In genomic region chrX:12660030-12660630, dm6 we compare ENCODE assay signal across 5 fruit fly cellular contexts.
TF ChIP-seq lines count a peak whose summit lies in the region.

No protein-coding gene starts in this region.

- no peak for TF ChIP-seq CTCF in whole organism, embryonic (GFP tag; optimal IDR thresholded peaks at IDR 0.05; lab: Kevin White, UChicago)

TF ChIP-seq in whole organism, adult, 20 proteins besides CTCF, POLR2A, EP300 and RAD21 (continues in another document):
- TF ChIP-seq CG33017 (tag; optimal IDR thresholded peaks at IDR 0.05; lab: Kevin White, UChicago) (peak; percentile 7), CG5204 (GFP tag; optimal IDR thresholded peaks at IDR 0.05; lab: Kevin White, UChicago) (no peak), kay (GFP tag; lab: Kevin White, UChicago; ENCODE audit: borderline replicate concordance) (no peak), toe (GFP tag; optimal IDR thresholded peaks at IDR 0.05; lab: Kevin White, UChicago) (no peak), cic (GFP tag; optimal IDR thresholded peaks at IDR 0.05; lab: Kevin White, UChicago) (peak; percentile 73), CG1620 (GFP tag; optimal IDR thresholded peaks at IDR 0.05; lab: Kevin White, UChicago) (no peak), CG7045 (GFP tag; optimal IDR thresholded peaks at IDR 0.05; lab: Kevin White, UChicago) (no peak), tj (GFP tag; optimal IDR thresholded peaks at IDR 0.05; lab: Kevin White, UChicago) (peak; percentile 24), Clk (GFP tag; optimal IDR thresholded peaks at IDR 0.05; lab: Kevin White, UChicago) (no peak), ovo (GFP tag; optimal IDR thresholded peaks at IDR 0.05; lab: Kevin White, UChicago) (peak; percentile 39), Mnt (GFP tag; optimal IDR thresholded peaks at IDR 0.05; lab: Kevin White, UChicago) (peak; percentile 79), cnc (optimal IDR thresholded peaks at IDR 0.05; lab: Kevin White, UChicago) (no peak), CG12768 (GFP tag; optimal IDR thresholded peaks at IDR 0.05; lab: Kevin White, UChicago) (peak; percentile 23), bab1 (GFP tag; optimal IDR thresholded peaks at IDR 0.05; lab: Kevin White, UChicago) (peak; percentile 24), CG7101 (tag; optimal IDR thresholded peaks at IDR 0.05; lab: Kevin White, UChicago) (peak; percentile 59), Hr96 (GFP tag; optimal IDR thresholded peaks at IDR 0.05; lab: Kevin White, UChicago) (no peak), CG11617 (GFP tag; optimal IDR thresholded peaks at IDR 0.05; lab: Kevin White, UChicago) (peak; percentile 21), CG14711 (tag; optimal IDR thresholded peaks at IDR 0.05; lab: Kevin White, UChicago) (no peak), pad (GFP tag; optimal IDR thresholded peaks at IDR 0.05; lab: Kevin White, UChicago) (peak; percentile 48)

TF ChIP-seq in whole organism, embryonic, 481 proteins besides CTCF, POLR2A, EP300 and RAD21 (continues in another document):
- TF ChIP-seq fd3F (GFP tag; optimal IDR thresholded peaks at IDR 0.05; lab: Kevin White, UChicago) (no peak), nau (GFP tag; optimal IDR thresholded peaks at IDR 0.05; lab: Kevin White, UChicago) (peak; percentile 13), CG16863 (GFP tag; optimal IDR thresholded peaks at IDR 0.05; lab: Kevin White, UChicago) (no peak), CG3407 (GFP tag; optimal IDR thresholded peaks at IDR 0.05; lab: Kevin White, UChicago) (no peak), CG15011 (GFP tag; optimal IDR thresholded peaks at IDR 0.05; lab: Kevin White, UChicago) (no peak), yki (optimal IDR thresholded peaks at IDR 0.05; lab: Kevin White, UChicago) (no peak), nerfin-1 (tag; optimal IDR thresholded peaks at IDR 0.05; lab: Kevin White, UChicago) (no peak), CG18599 (GFP tag; optimal IDR thresholded peaks at IDR 0.05; lab: Kevin White, UChicago) (peak; percentile 37), ken (GFP tag; IDR thresholded peaks at IDR 0.05; lab: Robert Waterston, UW) (no peak), Lpt (GFP tag; optimal IDR thresholded peaks at IDR 0.05; lab: Kevin White, UChicago) (no peak), CG6791 (GFP tag; IDR thresholded peaks at IDR 0.05; lab: Robert Waterston, UW; ENCODE audit: partially characterized antibody) (no peak), Xbp1 (GFP tag; optimal IDR thresholded peaks at IDR 0.05; lab: Kevin White, UChicago) (no peak), CG6813 (GFP tag; optimal IDR thresholded peaks at IDR 0.05; lab: Kevin White, UChicago) (peak; percentile 34), CG10209 (GFP tag; optimal IDR thresholded peaks at IDR 0.05; lab: Kevin White, UChicago) (peak; percentile 0), hkb (optimal IDR thresholded peaks at IDR 0.05; lab: Kevin White, UChicago) (no peak), hkb (GFP tag; IDR thresholded peaks at IDR 0.05; lab: Robert Waterston, UW) (no peak), CG8924 (tag; optimal IDR thresholded peaks at IDR 0.05; lab: Kevin White, UChicago) (peak; percentile 47), CG31224 (GFP tag; IDR thresholded peaks at IDR 0.05; lab: Robert Waterston, UW) (no peak), nerfin-2 (GFP tag; IDR thresholded peaks at IDR 0.05; lab: Robert Waterston, UW; ENCODE audit: partially characterized antibody) (no peak)

TF ChIP-seq in whole organism, prepupa, 60 proteins besides CTCF, POLR2A, EP300 and RAD21 (continues in another document):
- no peak for TF ChIP-seq acj6 (GFP tag; optimal IDR thresholded peaks at IDR 0.05; lab: Kevin White, UChicago)
- peak; percentile 77 for TF ChIP-seq vri (GFP tag; optimal IDR thresholded peaks at IDR 0.05; lab: Kevin White, UChicago)
- TF ChIP-seq OdsH (GFP tag; optimal IDR thresholded peaks at IDR 0.05; lab: Kevin White, UChicago): no peak
- peak; percentile 12 for TF ChIP-seq esn (GFP tag; optimal IDR thresholded peaks at IDR 0.05; lab: Kevin White, UChicago)
- 0 out of 3 replicates have a peak, but pooled peaks have one; percentile 33 for TF ChIP-seq CG6163 (GFP tag; IDR thresholded peaks at IDR 0.05; lab: Robert Waterston, UW)
- peak; percentile 20 for TF ChIP-seq Met (GFP tag; optimal IDR thresholded peaks at IDR 0.05; lab: Kevin White, UChicago)
- no peak for TF ChIP-seq Lpt (GFP tag; optimal IDR thresholded peaks at IDR 0.05; lab: Kevin White, UChicago)
- peak; percentile 79 for TF ChIP-seq svp (GFP tag; lab: Kevin White, UChicago)
- no peak; the same call in 1 of the 2 replicates for TF ChIP-seq CG11294 (GFP tag; IDR thresholded peaks at IDR 0.05; lab: Robert Waterston, UW)
- TF ChIP-seq spab (GFP tag; optimal IDR thresholded peaks at IDR 0.05; lab: Kevin White, UChicago): peak; percentile 13
- TF ChIP-seq net (GFP tag; optimal IDR thresholded peaks at IDR 0.05; lab: Kevin White, UChicago): no peak
- no peak for TF ChIP-seq eg (GFP tag; IDR thresholded peaks at IDR 0.05; lab: Robert Waterston, UW)
- peak; percentile 50 for TF ChIP-seq Blimp-1 (GFP tag; optimal IDR thresholded peaks at IDR 0.05; lab: Kevin White, UChicago)
- peak; percentile 25 for TF ChIP-seq Ets96B (tag; optimal IDR thresholded peaks at IDR 0.05; lab: Kevin White, UChicago)
- peak; percentile 88 for TF ChIP-seq fkh (GFP tag; optimal IDR thresholded peaks at IDR 0.05; lab: Kevin White, UChicago)
- no peak for TF ChIP-seq dac (GFP tag; optimal IDR thresholded peaks at IDR 0.05; lab: Kevin White, UChicago)
- no peak for TF ChIP-seq Hr4 (GFP tag; optimal IDR thresholded peaks at IDR 0.05; lab: Kevin White, UChicago)
- TF ChIP-seq CG15336 (GFP tag; IDR thresholded peaks at IDR 0.05; lab: Robert Waterston, UW): no peak
- TF ChIP-seq CG7368 (GFP tag; optimal IDR thresholded peaks at IDR 0.05; lab: Kevin White, UChicago): no peak
- TF ChIP-seq Smox (GFP tag; optimal IDR thresholded peaks at IDR 0.05; lab: Kevin White, UChicago): no peak

TF ChIP-seq in whole organism, pupa, 21 proteins besides CTCF, POLR2A, EP300 and RAD21:
- TF ChIP-seq CG12605 (GFP tag; IDR thresholded peaks at IDR 0.05; lab: Robert Waterston, UW) (no peak), EcR (GFP tag; optimal IDR thresholded peaks at IDR 0.05; lab: Kevin White, UChicago) (peak; percentile 48), Snoo (tag; optimal IDR thresholded peaks at IDR 0.05; lab: Kevin White, UChicago) (no peak), CG4496 (GFP tag; IDR thresholded peaks at IDR 0.05; lab: Robert Waterston, UW) (no peak), CG8301 (tag; optimal IDR thresholded peaks at IDR 0.05; lab: Kevin White, UChicago) (no peak), Pif1A (GFP tag; optimal IDR thresholded peaks at IDR 0.05; lab: Kevin White, UChicago) (peak; percentile 7), CG34367 (tag; optimal IDR thresholded peaks at IDR 0.05; lab: Kevin White, UChicago) (peak; percentile 18), CG14655 (GFP tag; optimal IDR thresholded peaks at IDR 0.05; lab: Kevin White, UChicago) (peak; percentile 16), gl (tag; optimal IDR thresholded peaks at IDR 0.05; lab: Kevin White, UChicago) (peak; percentile 57), rn (GFP tag; IDR thresholded peaks at IDR 0.05; lab: Robert Waterston, UW) (no peak), CG32121 (GFP tag; IDR thresholded peaks at IDR 0.05; lab: Robert Waterston, UW) (no peak), Ets98B (GFP tag; IDR thresholded peaks at IDR 0.05; lab: Robert Waterston, UW) (no peak), CG13204 (GFP tag; optimal IDR thresholded peaks at IDR 0.05; lab: Kevin White, UChicago) (peak; percentile 47), fd96Ca (GFP tag; IDR thresholded peaks at IDR 0.05; lab: Robert Waterston, UW) (no peak; the same call in 2 of the 3 replicates), CG10348 (GFP tag; IDR thresholded peaks at IDR 0.05; lab: Robert Waterston, UW) (no peak), CG9948 (tag; optimal IDR thresholded peaks at IDR 0.05; lab: Kevin White, UChicago) (no peak), Pif1B (GFP tag; optimal IDR thresholded peaks at IDR 0.05; lab: Kevin White, UChicago) (peak; percentile 29), CG17806 (tag; optimal IDR thresholded peaks at IDR 0.05; lab: Kevin White, UChicago) (no peak), D1 (tag; optimal IDR thresholded peaks at IDR 0.05; lab: Kevin White, UChicago) (no peak), CG15710 (tag; optimal IDR thresholded peaks at IDR 0.05; lab: Kevin White, UChicago) (peak; percentile 11), CG8159 (tag; optimal IDR thresholded peaks at IDR 0.05; lab: Kevin White, UChicago) (peak; percentile 9)
TF ChIP-seq in whole organism, pupa: peak in this region for 9.

TF ChIP-seq in whole organism, wandering third instar larva, 38 proteins besides CTCF, POLR2A, EP300 and RAD21 (continues in another document):
- TF ChIP-seq GATAd (GFP tag; optimal IDR thresholded peaks at IDR 0.05; lab: Kevin White, UChicago): no peak
- no peak for TF ChIP-seq dsf (GFP tag; optimal IDR thresholded peaks at IDR 0.05; lab: Kevin White, UChicago; ENCODE audit: borderline replicate concordance)
- TF ChIP-seq woc (GFP tag; optimal IDR thresholded peaks at IDR 0.05; lab: Kevin White, UChicago): peak; percentile 17
- peak; percentile 31 for TF ChIP-seq brk (GFP tag; optimal IDR thresholded peaks at IDR 0.05; lab: Kevin White, UChicago)
- TF ChIP-seq HLH106 (tag; optimal IDR thresholded peaks at IDR 0.05; lab: Kevin White, UChicago): peak; percentile 1
- TF ChIP-seq Hr78 (GFP tag; optimal IDR thresholded peaks at IDR 0.05; lab: Kevin White, UChicago): no peak
- TF ChIP-seq usp (GFP tag; optimal IDR thresholded peaks at IDR 0.05; lab: Kevin White, UChicago): no peak
- peak; percentile 52 for TF ChIP-seq Hnf4 (GFP tag; optimal IDR thresholded peaks at IDR 0.05; lab: Kevin White, UChicago)
- TF ChIP-seq CG32264 (GFP tag; optimal IDR thresholded peaks at IDR 0.05; lab: Kevin White, UChicago): no peak
- TF ChIP-seq sage (GFP tag; optimal IDR thresholded peaks at IDR 0.05; lab: Kevin White, UChicago): no peak
- TF ChIP-seq h (GFP tag; optimal IDR thresholded peaks at IDR 0.05; lab: Kevin White, UChicago): peak; percentile 70
- TF ChIP-seq N (GFP tag; optimal IDR thresholded peaks at IDR 0.05; lab: Kevin White, UChicago): peak; percentile 4
- TF ChIP-seq Jra (GFP tag; optimal IDR thresholded peaks at IDR 0.05; lab: Kevin White, UChicago): peak; percentile 56
- no peak for TF ChIP-seq sv (GFP tag; optimal IDR thresholded peaks at IDR 0.05; lab: Kevin White, UChicago)
- TF ChIP-seq lola (GFP tag; optimal IDR thresholded peaks at IDR 0.05; lab: Kevin White, UChicago): no peak
- TF ChIP-seq psq (GFP tag; optimal IDR thresholded peaks at IDR 0.05; lab: Kevin White, UChicago): peak; percentile 96
- TF ChIP-seq jim (GFP tag; optimal IDR thresholded peaks at IDR 0.05; lab: Kevin White, UChicago): peak; percentile 9
- TF ChIP-seq fru (GFP tag; optimal IDR thresholded peaks at IDR 0.05; lab: Kevin White, UChicago): peak; percentile 57
- TF ChIP-seq Abd-B (GFP tag; optimal IDR thresholded peaks at IDR 0.05; lab: Kevin White, UChicago): no peak
- TF ChIP-seq foxo (GFP tag; optimal IDR thresholded peaks at IDR 0.05; lab: Kevin White, UChicago): peak in 1 of 2 experiments; percentile 20
- TF ChIP-seq rgr (GFP tag; optimal IDR thresholded peaks at IDR 0.05; lab: Kevin White, UChicago): peak; percentile 50
- no peak for TF ChIP-seq dmrt93B (GFP tag; optimal IDR thresholded peaks at IDR 0.05; lab: Kevin White, UChicago)
- TF ChIP-seq Dif (GFP tag; optimal IDR thresholded peaks at IDR 0.05; lab: Kevin White, UChicago; ENCODE audit: partially characterized antibody): peak; percentile 31
- no peak for TF ChIP-seq Myc (optimal IDR thresholded peaks at IDR 0.05; lab: Kevin White, UChicago)
